Worm (Caenorhabditis elegans): ENCODE measurements around the gene C29E4.9.

- TF ChIP-seq elt-3 (tag; optimal IDR thresholded peaks at IDR 0.05) (no peak), ceh-28 (tag; optimal IDR thresholded peaks at IDR 0.05) (no peak), ceh-82 (tag; optimal IDR thresholded peaks at IDR 0.05) (no peak), aly-2 (tag; optimal IDR thresholded peaks at IDR 0.05) (no peak), fkh-10 (GFP tag; optimal IDR thresholded peaks at IDR 0.05) (no peak), nfya-1 (tag; optimal IDR thresholded peaks at IDR 0.05; ENCODE audit: insufficient read depth) (no peak), fos-1 (tag; optimal IDR thresholded peaks at IDR 0.05) (no peak), lin-15B (tag; optimal IDR thresholded peaks at IDR 0.05) (no peak), unc-39 (tag; optimal IDR thresholded peaks at IDR 0.05) (no peak), zag-1 (tag; optimal IDR thresholded peaks at IDR 0.05) (no peak), elt-1 (tag; optimal IDR thresholded peaks at IDR 0.05) (no peak), lin-39 (tag; optimal IDR thresholded peaks at IDR 0.05) (no peak), skn-1 (tag; optimal IDR thresholded peaks at IDR 0.05) (no peak), jun-1 (tag; optimal IDR thresholded peaks at IDR 0.05) (no peak)
Measured at ce11 chrIII:8004091-8004490, 47.2 kb upstream of the C29E4.9 start, which contains the start of gene C06G4.6.

All from whole organism, L3 larva.